Worm (Caenorhabditis elegans) whole organism, mixed stage, embryonic: Measurements from ENCODE around the gene F31F7.2.

Experiments used
- M03D4.4 ChIP-seq: sonication (generic microtip); optimal IDR thresholded peaks from 2 replicates; lab custom pipeline; 2017; ENCODE audit warnings: mild to moderate bottlenecking, missing genetic modification characterization, missing compliant biosample characterization
- bed-3 ChIP-seq: fragments of 200-800 bp; sonication (Bioruptor generic); optimal IDR thresholded peaks from 3 replicates; lab custom pipeline; 2018; ENCODE audit warnings: mild to moderate bottlenecking, missing genetic modification characterization, moderate library complexity, missing compliant biosample characterization
- blmp-1 ChIP-seq: fragments of 150-350 bp; optimal IDR thresholded peaks from 2 replicates; lab custom pipeline; 2014; ENCODE audit warnings: missing biosample characterization, missing genetic modification characterization
- ceh-39 ChIP-seq: fragments of 150-350 bp; optimal IDR thresholded peaks from 2 replicates; lab custom pipeline; 2014; ENCODE audit warnings: missing biosample characterization, missing genetic modification characterization
- ceh-83 ChIP-seq: fragments of 200-800 bp; sonication (Bioruptor generic); optimal IDR thresholded peaks from 2 replicates; lab custom pipeline; 2018; ENCODE audit warnings: mild to moderate bottlenecking, missing genetic modification characterization, missing compliant biosample characterization
- ces-1 ChIP-seq: fragments of 150-350 bp; optimal IDR thresholded peaks from 2 replicates; lab custom pipeline; 2014; ENCODE audit warnings: missing biosample characterization, missing genetic modification reagents, missing genetic modification characterization
- cnd-1 ChIP-seq: fragments of 200-800 bp; sonication (Bioruptor generic); optimal IDR thresholded peaks from 2 replicates; lab custom pipeline; 2018; ENCODE audit warnings: mild to moderate bottlenecking, missing genetic modification characterization, missing compliant biosample characterization
- drap-1 ChIP-seq: fragments of 200-800 bp; sonication (Bioruptor generic); optimal IDR thresholded peaks from 3 replicates; lab custom pipeline; 2018; ENCODE audit warnings: mild to moderate bottlenecking, missing genetic modification characterization, missing compliant biosample characterization
- elt-1 ChIP-seq: sonication (generic microtip); optimal IDR thresholded peaks from 2 replicates; lab custom pipeline; 2017; ENCODE audit warnings: missing genetic modification characterization, mild to moderate bottlenecking, missing compliant biosample characterization, antibody characterized with exemption, moderate library complexity, borderline replicate concordance; ENCODE audit not compliant: insufficient read depth
- elt-3 ChIP-seq: fragments of 150-350 bp; optimal IDR thresholded peaks from 2 replicates; lab custom pipeline; 2014; ENCODE audit warnings: missing biosample characterization, missing genetic modification characterization
- flh-1 ChIP-seq: fragments of 200-800 bp; sonication (Bioruptor generic); optimal IDR thresholded peaks from 2 replicates; lab custom pipeline; 2018; ENCODE audit warnings: mild to moderate bottlenecking, missing genetic modification characterization, moderate library complexity, missing compliant biosample characterization
- ham-2 ChIP-seq: fragments of 200-800 bp; sonication (Bioruptor generic); optimal IDR thresholded peaks from 2 replicates; lab custom pipeline; 2018; ENCODE audit warnings: mild to moderate bottlenecking, missing genetic modification characterization, missing compliant biosample characterization
- hlh-1 ChIP-seq: fragments of 150-350 bp; optimal IDR thresholded peaks from 2 replicates; lab custom pipeline; 2014; ENCODE audit warnings: missing biosample characterization, missing genetic modification reagents, missing genetic modification characterization
- lin-13 ChIP-seq: fragments of 150-350 bp; optimal IDR thresholded peaks from 2 replicates; lab custom pipeline; 2014; ENCODE audit warnings: missing biosample characterization, missing genetic modification characterization
- lin-32 ChIP-seq: fragments of 200-800 bp; sonication (Bioruptor generic); optimal IDR thresholded peaks from 2 replicates; lab custom pipeline; 2018; ENCODE audit warnings: mild to moderate bottlenecking, missing genetic modification characterization, missing compliant biosample characterization
- lsy-2 ChIP-seq: fragments of 150-350 bp; optimal IDR thresholded peaks from 2 replicates; lab custom pipeline; 2014; ENCODE audit warnings: missing biosample characterization, missing genetic modification characterization
- mab-5 ChIP-seq: fragments of 150-350 bp; optimal IDR thresholded peaks from 2 replicates; lab custom pipeline; 2014; ENCODE audit warnings: missing biosample characterization, missing genetic modification characterization
- mep-1 ChIP-seq: fragments of 150-350 bp; optimal IDR thresholded peaks from 2 replicates; lab custom pipeline; 2017; ENCODE audit warnings: missing biosample characterization, missing genetic modification reagents, missing genetic modification characterization, inconsistent platforms
- mls-2 ChIP-seq: sonication (generic microtip); optimal IDR thresholded peaks from 2 replicates; lab custom pipeline; 2016; ENCODE audit warnings: mild to moderate bottlenecking, missing genetic modification characterization, moderate library complexity, missing compliant biosample characterization
- nhr-237 ChIP-seq: fragments of 150-350 bp; optimal IDR thresholded peaks from 2 replicates; lab custom pipeline; 2014; ENCODE audit warnings: missing biosample characterization, missing genetic modification characterization
- nhr-28 ChIP-seq: fragments of 150-350 bp; optimal IDR thresholded peaks from 2 replicates; lab custom pipeline; 2014; ENCODE audit warnings: missing biosample characterization, missing genetic modification characterization
- nhr-76 ChIP-seq: sonication (generic microtip); optimal IDR thresholded peaks from 2 replicates; lab custom pipeline; 2017; ENCODE audit warnings: missing biosample characterization, missing genetic modification characterization
- sem-2 ChIP-seq: fragments of 200-800 bp; sonication (Bioruptor generic); optimal IDR thresholded peaks from 2 replicates; lab custom pipeline; 2018; ENCODE audit warnings: mild to moderate bottlenecking, missing genetic modification characterization, missing compliant biosample characterization
- snpc-4 ChIP-seq: fragments of 150-350 bp; optimal IDR thresholded peaks from 2 replicates; lab custom pipeline; 2014; ENCODE audit warnings: missing biosample characterization, missing genetic modification characterization
- sptf-1 ChIP-seq: sonication (generic microtip); optimal IDR thresholded peaks from 2 replicates; lab custom pipeline; 2017; ENCODE audit warnings: mild to moderate bottlenecking, missing genetic modification characterization, moderate library complexity, missing compliant biosample characterization
- tbx-8 ChIP-seq: fragments of 200-800 bp; sonication (Bioruptor generic); optimal IDR thresholded peaks from 2 replicates; lab custom pipeline; 2018; ENCODE audit warnings: mild to moderate bottlenecking, missing genetic modification characterization, moderate library complexity, missing compliant biosample characterization
- unc-120 ChIP-seq: sonication (generic microtip); optimal IDR thresholded peaks from 2 replicates; lab custom pipeline; 2017; ENCODE audit warnings: missing genetic modification characterization, missing compliant biosample characterization; ENCODE audit not compliant: poor library complexity, severe bottlenecking
- unc-62 ChIP-seq: fragments of 150-350 bp; optimal IDR thresholded peaks from 2 replicates; lab custom pipeline; 2014; ENCODE audit warnings: missing biosample characterization, missing genetic modification reagents, missing genetic modification characterization

Gene F31F7.2

ce11 chrV:6303471-6303870 is 32.8 kb downstream of the F31F7.2 start, which contains the start of gene sago-1:
Gene sago-1, plus strand, starts transcription at chrV:6303771.
- no peak for TF ChIP-seq unc-120 (tag; lab: Kevin White, UChicago)
- TF ChIP-seq hlh-1: no peak
- no peak for TF ChIP-seq ceh-39
- no peak for TF ChIP-seq mep-1 (tag; lab: Kevin White, UChicago)
- TF ChIP-seq nhr-28 (tag; lab: Kevin White, UChicago): no peak
- TF ChIP-seq drap-1 (GFP tag; lab: Kevin White, UChicago): no peak
- no peak for TF ChIP-seq elt-1
- TF ChIP-seq lsy-2: no peak
- TF ChIP-seq flh-1 (GFP tag; lab: Kevin White, UChicago): no peak
- TF ChIP-seq M03D4.4 (tag; lab: Kevin White, UChicago): no peak
- TF ChIP-seq ceh-83 (GFP tag; lab: Kevin White, UChicago): no peak
- TF ChIP-seq snpc-4: no peak
- no peak for TF ChIP-seq sptf-1
- TF ChIP-seq elt-3 (tag; lab: Kevin White, UChicago): no peak
- TF ChIP-seq cnd-1: no peak
- no peak for TF ChIP-seq lin-13 (tag; lab: Kevin White, UChicago)
- TF ChIP-seq, all 35 proteins: peak for 0

- TF ChIP-seq mab-5 (tag; lab: Kevin White, UChicago): no peak
- no peak for TF ChIP-seq blmp-1 (tag; lab: Kevin White, UChicago)
- TF ChIP-seq elt-3 (tag; lab: Kevin White, UChicago): no peak
- no peak for TF ChIP-seq unc-62 (GFP tag; lab: Kevin White, UChicago)
- no peak for TF ChIP-seq sem-2 (GFP tag; lab: Kevin White, UChicago)
- TF ChIP-seq mep-1 (tag; lab: Kevin White, UChicago): no peak
Observed at ce11 chrV:6311936-6312335, 41.3 kb downstream of the F31F7.2 start.

- no peak for TF ChIP-seq tbx-8 (GFP tag; lab: Kevin White, UChicago)
- TF ChIP-seq ceh-83 (GFP tag; lab: Kevin White, UChicago): no peak
Observed at ce11 chrV:6316632-6317031, 46.0 kb downstream of the F31F7.2 start, which contains the start of gene cest-24. Gene cest-24, plus strand, starts transcription at chrV:6316932.

ce11 chrV:6317928-6318327 is 47.3 kb downstream of the F31F7.2 start:
- no peak for TF ChIP-seq lin-13 (tag; lab: Kevin White, UChicago)
- no peak for TF ChIP-seq flh-1 (GFP tag; lab: Kevin White, UChicago)
- TF ChIP-seq nhr-237 (tag; lab: Kevin White, UChicago): no peak
- no peak for TF ChIP-seq blmp-1 (tag; lab: Kevin White, UChicago)
- no peak for TF ChIP-seq ces-1
- no peak for TF ChIP-seq drap-1 (GFP tag; lab: Kevin White, UChicago)
- no peak for TF ChIP-seq nhr-28 (tag; lab: Kevin White, UChicago)
- TF ChIP-seq, all 35 proteins: peak for 0

- no peak for TF ChIP-seq nhr-76 (tag; lab: Kevin White, UChicago)
- TF ChIP-seq blmp-1 (tag; lab: Kevin White, UChicago): no peak
Observed at ce11 chrV:6319358-6319757, 48.7 kb downstream of the F31F7.2 start.

- TF ChIP-seq lsy-2: no peak
- no peak for TF ChIP-seq lin-32 (GFP tag; lab: Kevin White, UChicago)
- TF ChIP-seq lin-13 (tag; lab: Kevin White, UChicago): no peak
- TF ChIP-seq cnd-1: no peak
- TF ChIP-seq snpc-4: no peak
- no peak for TF ChIP-seq drap-1 (GFP tag; lab: Kevin White, UChicago)
- no peak for TF ChIP-seq mls-2 (tag; lab: Kevin White, UChicago)
- TF ChIP-seq unc-120 (tag; lab: Kevin White, UChicago): no peak
- TF ChIP-seq nhr-28 (tag; lab: Kevin White, UChicago): no peak
- TF ChIP-seq ham-2 (GFP tag; lab: Kevin White, UChicago): no peak
- no peak for TF ChIP-seq bed-3
- no peak for TF ChIP-seq nhr-76 (tag; lab: Kevin White, UChicago)
- TF ChIP-seq ceh-83 (GFP tag; lab: Kevin White, UChicago): no peak
- no peak for TF ChIP-seq elt-3 (tag; lab: Kevin White, UChicago)
- no peak for TF ChIP-seq flh-1 (GFP tag; lab: Kevin White, UChicago)
- TF ChIP-seq elt-1: no peak
- no peak for TF ChIP-seq ces-1
- TF ChIP-seq mep-1 (tag; lab: Kevin White, UChicago): no peak
- TF ChIP-seq, all 35 proteins: peak for 0
Observed at ce11 chrV:6321280-6321679, 50.6 kb downstream of the F31F7.2 start.
